Fruit fly (Drosophila melanogaster) Kc167 (cell line): ENCODE measurements around the gene CG17258.

Experiments used
- Myc ChIP-seq: fragments of >200 bp; optimal IDR thresholded peaks from 2 replicates; lab custom pipeline; 2017; ENCODE audit warnings: missing external identifiers
- Sin3A ChIP-seq: fragments of >200 bp; optimal IDR thresholded peaks from 2 replicates; lab custom pipeline; 2018; ENCODE audit warnings: missing external identifiers
- h ChIP-seq: fragments of >200 bp; optimal IDR thresholded peaks from 3 replicates; lab custom pipeline; 2018; ENCODE audit warnings: missing external identifiers
- insv ChIP-seq: fragments of >200 bp; optimal IDR thresholded peaks from 3 replicates; lab custom pipeline; 2018; ENCODE audit warnings: missing external identifiers
- psq ChIP-seq: fragments of >200 bp; optimal IDR thresholded peaks from 2 replicates; lab custom pipeline; 2017; ENCODE audit warnings: missing external identifiers
- ttk ChIP-seq: sonication (Bioruptor generic); optimal IDR thresholded peaks from 2 replicates; lab custom pipeline; 2017; ENCODE audit warnings: missing external identifiers

DNA sequence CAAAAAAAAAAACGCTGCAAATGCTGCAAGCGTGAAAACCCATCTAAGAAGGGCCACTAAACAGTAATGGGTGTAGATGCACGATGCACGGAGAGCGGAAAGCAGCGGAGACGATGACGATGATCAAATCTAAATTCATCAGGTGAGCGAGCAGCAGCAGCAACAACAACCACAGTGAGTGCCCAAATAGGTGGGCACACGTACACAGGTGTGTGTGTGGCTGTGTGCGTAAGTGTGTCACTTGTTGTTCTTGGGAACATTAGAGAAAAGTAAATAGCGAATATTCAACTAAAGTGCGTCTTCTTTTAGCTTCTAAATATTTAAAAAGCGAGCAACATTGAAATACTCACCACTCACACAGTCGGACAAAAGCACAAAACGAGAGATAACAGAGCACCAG, 41.9 kb downstream of the CG17258 start:
- TF ChIP-seq Sin3A (lab: Kevin White, UChicago), result no peak
- TF ChIP-seq h, result no peak
- no peak for TF ChIP-seq insv
- no peak for TF ChIP-seq Myc
- TF ChIP-seq ttk (lab: Kevin White, UChicago), result no peak
- TF ChIP-seq psq, result no peak
